Fruit fly (Drosophila melanogaster) whole organism, embryonic: ENCODE measurements around the gene CG4009.
A peak's percentile ranks its signal among the peaks of the same experiment; 100 is the strongest.

Source experiments
- CG10366 ChIP-seq: fragments of 200-800 bp; sonication (Bioruptor generic); IDR thresholded peaks from 2 replicates; pipeline ENCODE4 v1.3.6; 2022; ENCODE audit warnings: missing biosample characterization, missing genetic modification characterization
- CG11504 ChIP-seq: fragments of 200-800 bp; sonication (Bioruptor generic); optimal IDR thresholded peaks from 3 replicates; lab custom pipeline; 2019; ENCODE audit warnings: missing biosample characterization, mild to moderate bottlenecking, missing genetic modification characterization, moderate library complexity
- CG15601 ChIP-seq: fragments of 200-800 bp; sonication (Bioruptor generic); optimal IDR thresholded peaks from 3 replicates; lab custom pipeline; 2019; ENCODE audit warnings: missing biosample characterization, mild to moderate bottlenecking, missing genetic modification characterization, moderate library complexity
- CG15696 ChIP-seq: fragments of 200-800 bp; sonication (Bioruptor generic); optimal IDR thresholded peaks from 2 replicates; lab custom pipeline; 2019; ENCODE audit warnings: missing biosample characterization, mild to moderate bottlenecking, missing genetic modification characterization, moderate library complexity
- CG2199 ChIP-seq: fragments of 200-800 bp; sonication (Bioruptor generic); IDR thresholded peaks from 3 replicates; pipeline ENCODE4 v1.3.6; 2022; ENCODE audit warnings: missing biosample characterization, missing genetic modification characterization
- CG9215 ChIP-seq: fragments of 200-800 bp; sonication (Bioruptor generic); IDR thresholded peaks from 2 replicates; pipeline ENCODE4 v1.3.6; 2022; ENCODE audit warnings: missing biosample characterization, missing genetic modification characterization
- CTCF ChIP-seq: fragments of 200-800 bp; sonication (Bioruptor generic); optimal IDR thresholded peaks from 2 replicates; lab custom pipeline; 2017; ENCODE audit warnings: missing biosample characterization, mild to moderate bottlenecking, missing genetic modification characterization, moderate library complexity
- Hr51 ChIP-seq, 2 experiments: fragments of 200-800 bp; sonication (Bioruptor generic); optimal IDR thresholded peaks; 2 replicates in 1 of 2; 3 replicates in 1 of 2; lab custom pipeline; 2016 to 2018; ENCODE audit warnings: missing biosample characterization in 2 of 2, missing genetic modification characterization in 2 of 2, mild to moderate bottlenecking in 1 of 2, moderate library complexity in 1 of 2
- Sry-β ChIP-seq: fragments of 200-800 bp; sonication (Bioruptor generic); optimal IDR thresholded peaks from 2 replicates; lab custom pipeline; 2018; ENCODE audit warnings: missing biosample characterization, mild to moderate bottlenecking, missing genetic modification characterization, moderate library complexity
- Xbp1 ChIP-seq: fragments of 200-800 bp; sonication (Bioruptor generic); optimal IDR thresholded peaks from 3 replicates; lab custom pipeline; 2016; ENCODE audit warnings: missing biosample characterization, mild to moderate bottlenecking, missing genetic modification characterization
- disco-r ChIP-seq: fragments of 200-800 bp; sonication (Bioruptor generic); optimal IDR thresholded peaks from 2 replicates; lab custom pipeline; 2016; ENCODE audit warnings: missing biosample characterization, missing genetic modification characterization
- gsb ChIP-seq: fragments of 200-800 bp; sonication (Bioruptor generic); IDR thresholded peaks from 2 replicates; pipeline ENCODE4 v1.3.6; 2022; ENCODE audit warnings: missing biosample characterization, missing genetic modification characterization
- klu ChIP-seq: fragments of 200-800 bp; sonication (Bioruptor generic); IDR thresholded peaks from 2 replicates; pipeline ENCODE4 v1.3.6; 2022; ENCODE audit warnings: missing biosample characterization, missing genetic modification characterization
- pan ChIP-seq, 4 experiments: fragments of >200 bp in 3 of 4; fragments of 200-800 bp in 1 of 4; sonication (Bioruptor generic) in 1 of 4; optimal IDR thresholded peaks in 3 of 4; IDR thresholded peaks in 1 of 4; 2 replicates each; pipeline versions ENCODE4 v1.3.6 to Lab custom; 2017 to 2022; ENCODE audit warnings: missing biosample characterization in 2 of 4, missing genetic modification characterization in 2 of 4, mixed read lengths in 1 of 4
- prd ChIP-seq, 3 experiments: fragments of >200 bp in 2 of 3; fragments of 200-800 bp in 1 of 3; sonication (Bioruptor generic) in 1 of 3; optimal IDR thresholded peaks in 2 of 3; IDR thresholded peaks in 1 of 3; 2 replicates in 2 of 3; 3 replicates in 1 of 3; pipeline versions ENCODE4 v1.3.6 to Lab custom; 2017 to 2022; ENCODE audit warnings: missing biosample characterization in 1 of 3, missing genetic modification characterization in 1 of 3
- vfl ChIP-seq: fragments of 200-800 bp; sonication (Bioruptor generic); optimal IDR thresholded peaks from 2 replicates; lab custom pipeline; 2016; ENCODE audit warnings: missing biosample characterization, missing genetic modification characterization
- zfh1 ChIP-seq: fragments of 200-800 bp; sonication (Bioruptor generic); IDR thresholded peaks from 3 replicates; pipeline ENCODE4 v1.3.6; 2022; ENCODE audit warnings: missing biosample characterization, missing genetic modification characterization

Gene CG4009

DNA sequence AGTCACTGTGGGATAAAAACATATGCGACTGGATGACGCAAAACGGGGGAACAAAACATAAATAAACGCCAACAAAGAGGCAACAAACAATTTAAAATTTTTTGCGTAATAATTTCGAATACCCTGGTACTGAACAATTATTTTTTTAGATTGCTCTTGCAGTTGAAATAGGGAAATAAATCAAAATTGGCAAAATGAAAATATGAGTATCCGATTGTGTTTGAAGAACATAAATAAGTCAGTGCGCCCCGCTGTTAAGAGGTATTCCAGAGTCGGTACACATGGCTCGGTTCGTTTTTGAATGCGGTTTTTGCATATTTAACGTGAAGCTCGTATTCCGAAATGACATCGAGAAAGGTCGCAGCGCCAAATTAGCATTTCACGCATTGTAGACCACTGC lies 50.3 kb downstream of the CG4009 start (continued):
- TF ChIP-seq CG9215 (GFP tag; lab: Robert Waterston, UW) (no peak), CG11504 (tag; lab: Kevin White, UChicago) (peak; percentile 18), disco-r (GFP tag; lab: Kevin White, UChicago) (no peak), Sry-β (no peak), gsb (GFP tag; lab: Robert Waterston, UW) (0 out of 2 replicates have a peak, but pooled peaks have one; percentile 14), Hr51 (GFP tag; optimal IDR thresholded peaks at IDR 0.05; lab: Kevin White, UChicago) (peak in 1 of 2 experiments; percentile 9), prd (optimal IDR thresholded peaks at IDR 0.05; lab: Kevin White, UChicago) (no peak), prd (GFP tag; IDR thresholded peaks at IDR 0.05; lab: Robert Waterston, UW) (peak; percentile 37; the same call in 1 of the 3 replicates), zfh1 (GFP tag; lab: Robert Waterston, UW) (0 out of 3 replicates have a peak, but pooled peaks have one; percentile 19), CG10366 (GFP tag; lab: Robert Waterston, UW) (no peak), Xbp1 (GFP tag; lab: Kevin White, UChicago) (peak; percentile 4), pan (optimal IDR thresholded peaks at IDR 0.05; lab: Kevin White, UChicago) (no peak), pan (GFP tag; optimal IDR thresholded peaks at IDR 0.05 in 1 of 2, IDR thresholded peaks at IDR 0.05 in 1 of 2) (peak in 1 of 2 experiments; percentile 28), CG15696 (tag; lab: Kevin White, UChicago) (no peak), vfl (GFP tag; lab: Kevin White, UChicago) (no peak)
- TF ChIP-seq, all 482 proteins: peak for 21

dm6 chr3R:16984221-16984620 lies 51.6 kb downstream of the CG4009 start:
- TF ChIP-seq klu (GFP tag; lab: Robert Waterston, UW), result no peak
- peak; percentile 98 for TF ChIP-seq CG15601 (tag; lab: Kevin White, UChicago)
- peak; percentile 13; the same call in 1 of the 3 replicates for TF ChIP-seq CG2199 (GFP tag; lab: Robert Waterston, UW)
- peak; percentile 20 for TF ChIP-seq CTCF (GFP tag; lab: Kevin White, UChicago)
- TF ChIP-seq, all 482 proteins: peak for 3
